Worm (Caenorhabditis elegans): ENCODE data around the gene C28A5.1.

Gene C28A5.1

ce11 chrIII:4414041-4414440, 20.1 kb downstream of the C28A5.1 start (continued):
- TF ChIP-seq C38D4.7 (GFP tag; optimal IDR thresholded peaks at IDR 0.05) = peak; percentile 41
- peak; percentile 5 for TF ChIP-seq ceh-2 (tag; optimal IDR thresholded peaks at IDR 0.05)
- TF ChIP-seq ceh-34 (tag; optimal IDR thresholded peaks at IDR 0.05) = peak; percentile 19
- TF ChIP-seq fkh-6 (tag; optimal IDR thresholded peaks at IDR 0.05) = peak; percentile 19
- TF ChIP-seq tbx-2 (tag; optimal IDR thresholded peaks at IDR 0.05) = peak; percentile 44
- TF ChIP-seq syd-9 (tag; optimal IDR thresholded peaks at IDR 0.05) = peak; percentile 30
- TF ChIP-seq lin-11 (tag; optimal IDR thresholded peaks at IDR 0.05) = peak; percentile 12

ce11 chrIII:4413099-4413498, 21.0 kb downstream of the C28A5.1 start, which contains the start of gene mpc-1:
mpc-1 (plus strand) TSS chrIII:4413457.
- TF ChIP-seq elt-2 (tag; optimal IDR thresholded peaks at IDR 0.05) (peak; percentile 90), ztf-16 (tag; optimal IDR thresholded peaks at IDR 0.05) (no peak)

- TF ChIP-seq pat-9 (tag; optimal IDR thresholded peaks at IDR 0.05) (no peak), ceh-9 (tag; optimal IDR thresholded peaks at IDR 0.05) (no peak), unc-55 (GFP tag; optimal IDR thresholded peaks at IDR 0.05) (no peak)
These were observed 21.8 kb downstream of the C28A5.1 start for ce11 chrIII:4412108-4413009.

DNA sequence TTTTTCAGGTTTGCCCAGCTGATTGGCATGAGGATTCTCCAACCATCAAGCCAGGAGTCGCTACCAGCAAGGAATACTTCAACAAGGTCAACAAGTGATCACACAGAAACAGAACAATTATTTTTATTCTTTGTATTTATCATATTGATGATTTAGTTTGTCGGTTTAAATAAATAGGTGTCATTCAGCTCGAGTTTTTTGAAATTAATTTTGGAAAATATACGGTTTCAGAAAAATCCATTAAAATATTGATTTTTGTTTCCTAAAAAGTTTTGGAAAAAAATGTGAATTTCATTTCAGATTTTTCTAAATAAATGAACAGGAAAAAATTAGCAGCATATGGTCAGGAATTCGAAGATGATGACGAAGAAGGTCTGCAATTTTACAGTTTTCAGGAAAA, 25.9 kb downstream of the C28A5.1 start, which contains the start of gene gpch-1:
Gene gpch-1 (plus strand): TSS at position 301 of the 400 bp plus-strand sequence.
- no peak for TF ChIP-seq nhr-232 (tag; optimal IDR thresholded peaks at IDR 0.05)
- no peak for TF ChIP-seq fax-1 (tag; optimal IDR thresholded peaks at IDR 0.05)
- no peak for TF ChIP-seq ceh-19 (GFP tag; optimal IDR thresholded peaks at IDR 0.05)
- no peak for TF ChIP-seq unc-42 (tag; optimal IDR thresholded peaks at IDR 0.05)
- TF ChIP-seq T23F11.4 (GFP tag; optimal IDR thresholded peaks at IDR 0.05) = no peak
- TF ChIP-seq hlh-6 (tag; optimal IDR thresholded peaks at IDR 0.05) = no peak
- no peak for TF ChIP-seq ceh-9 (tag; optimal IDR thresholded peaks at IDR 0.05)
- TF ChIP-seq lin-11 (tag; optimal IDR thresholded peaks at IDR 0.05) = no peak
- TF ChIP-seq ceh-45 (GFP tag; IDR thresholded peaks at IDR 0.05) = no peak

ce11 chrIII:4407144-4407543, 27.0 kb downstream of the C28A5.1 start, which contains the start of gene prdx-3:
prdx-3 (plus strand) TSS chrIII:4407444.
- TF ChIP-seq T23F11.4 (GFP tag; optimal IDR thresholded peaks at IDR 0.05) (no peak), ceh-24 (tag; optimal IDR thresholded peaks at IDR 0.05) (no peak), unc-42 (tag; optimal IDR thresholded peaks at IDR 0.05) (no peak), C08G9.2 (tag; optimal IDR thresholded peaks at IDR 0.05) (no peak), sdc-2 (tag; optimal IDR thresholded peaks at IDR 0.05) (no peak), K02D7.2 (tag; optimal IDR thresholded peaks at IDR 0.05) (no peak), zip-5 (tag; optimal IDR thresholded peaks at IDR 0.05) (no peak), dve-1 (tag; optimal IDR thresholded peaks at IDR 0.05) (no peak), sox-4 (tag; optimal IDR thresholded peaks at IDR 0.05) (no peak), ama-1 (optimal IDR thresholded peaks at IDR 0.05) (no peak), lim-6 (tag; optimal IDR thresholded peaks at IDR 0.05) (no peak), dmd-4 (tag; optimal IDR thresholded peaks at IDR 0.05; ENCODE audit: borderline replicate concordance) (no peak), elt-2 (tag; optimal IDR thresholded peaks at IDR 0.05) (no peak), fkh-10 (GFP tag; optimal IDR thresholded peaks at IDR 0.05) (no peak), elt-4 (tag; optimal IDR thresholded peaks at IDR 0.05) (no peak), unc-3 (GFP tag; conservative IDR thresholded peaks at IDR 0.05) (no peak), unc-3 (tag; optimal IDR thresholded peaks at IDR 0.05) (no peak), tbx-2 (tag; optimal IDR thresholded peaks at IDR 0.05) (no peak)
